Fruit fly (Drosophila melanogaster) whole organism, embryonic: ENCODE data around the gene Argl.

ENCODE experiments used
- Ada2b ChIP-seq: fragments of 200-800 bp; sonication (Bioruptor generic); IDR thresholded peaks from 2 replicates; pipeline ENCODE4 v1.3.6; 2022; ENCODE audit warnings: missing biosample characterization, missing genetic modification characterization
- Atf6 ChIP-seq: fragments of 200-800 bp; sonication (Bioruptor generic); IDR thresholded peaks from 2 replicates; pipeline ENCODE4 v1.3.6; 2022; ENCODE audit warnings: missing biosample characterization, missing genetic modification characterization
- CG10209 ChIP-seq: fragments of 200-800 bp; sonication (Bioruptor generic); optimal IDR thresholded peaks from 3 replicates; lab custom pipeline; 2017; ENCODE audit warnings: missing biosample characterization, mild to moderate bottlenecking, missing genetic modification characterization, missing genetic modification reagents
- CG10274 ChIP-seq: fragments of 200-800 bp; sonication (Bioruptor generic); optimal IDR thresholded peaks from 3 replicates; lab custom pipeline; 2017; ENCODE audit warnings: missing biosample characterization, mild to moderate bottlenecking, missing genetic modification characterization
- CG12299 ChIP-seq: fragments of 200-800 bp; sonication (Bioruptor generic); optimal IDR thresholded peaks from 2 replicates; lab custom pipeline; 2018; ENCODE audit warnings: missing biosample characterization, mild to moderate bottlenecking, missing genetic modification characterization
- CG14667 ChIP-seq: fragments of 200-800 bp; sonication (Bioruptor generic); IDR thresholded peaks from 2 replicates; pipeline ENCODE4 v1.3.6; 2022; ENCODE audit warnings: missing biosample characterization, missing genetic modification characterization
- CG1529 ChIP-seq: fragments of 200-800 bp; sonication (Bioruptor generic); optimal IDR thresholded peaks from 3 replicates; lab custom pipeline; 2018; ENCODE audit warnings: missing biosample characterization, missing genetic modification characterization
- CG15601 ChIP-seq: fragments of 200-800 bp; sonication (Bioruptor generic); optimal IDR thresholded peaks from 3 replicates; lab custom pipeline; 2019; ENCODE audit warnings: missing biosample characterization, mild to moderate bottlenecking, missing genetic modification characterization, moderate library complexity
- CG1603 ChIP-seq: fragments of 200-800 bp; sonication (Bioruptor generic); optimal IDR thresholded peaks from 2 replicates; lab custom pipeline; 2019; ENCODE audit warnings: missing biosample characterization, mild to moderate bottlenecking, missing genetic modification characterization, moderate library complexity
- CG16779 ChIP-seq: fragments of 200-800 bp; sonication (Bioruptor generic); IDR thresholded peaks from 2 replicates; pipeline ENCODE4 v1.3.6; 2022; ENCODE audit warnings: missing biosample characterization, missing genetic modification characterization
- CG17328 ChIP-seq: fragments of 200-800 bp; sonication (Bioruptor generic); IDR thresholded peaks from 2 replicates; pipeline ENCODE4 v1.3.6; 2022; ENCODE audit warnings: missing biosample characterization, missing genetic modification characterization
- CG18011 ChIP-seq: fragments of 200-800 bp; sonication (Bioruptor generic); optimal IDR thresholded peaks from 2 replicates; lab custom pipeline; 2017; ENCODE audit warnings: missing biosample characterization, missing genetic modification characterization, mild to moderate bottlenecking, moderate library complexity, missing genotype
- CG3407 ChIP-seq: fragments of 200-800 bp; sonication (Bioruptor generic); optimal IDR thresholded peaks from 2 replicates; lab custom pipeline; 2018; ENCODE audit warnings: missing biosample characterization, mild to moderate bottlenecking, missing genetic modification characterization
- CG34422 ChIP-seq: fragments of 200-800 bp; sonication (Bioruptor generic); IDR thresholded peaks from 3 replicates; pipeline ENCODE4 v1.3.6; 2022; ENCODE audit warnings: missing biosample characterization, missing genetic modification characterization
- CG3726 ChIP-seq: fragments of 200-800 bp; sonication (Bioruptor generic); IDR thresholded peaks from 3 replicates; pipeline ENCODE4, ENCODE4 v1.3.6; 2022; ENCODE audit warnings: missing biosample characterization, missing genetic modification characterization
- CG3838 ChIP-seq: fragments of 200-800 bp; sonication (Bioruptor generic); optimal IDR thresholded peaks from 3 replicates; lab custom pipeline; 2016; ENCODE audit warnings: missing biosample characterization, missing genetic modification characterization
- CG42726 ChIP-seq: fragments of 200-800 bp; sonication (Bioruptor generic); IDR thresholded peaks from 2 replicates; pipeline ENCODE4 v1.3.6; 2022; ENCODE audit warnings: missing biosample characterization, missing genetic modification characterization; ENCODE audit not compliant: partially characterized antibody
- CG4707 ChIP-seq: fragments of 200-800 bp; sonication (Bioruptor generic); optimal IDR thresholded peaks from 2 replicates; lab custom pipeline; 2018; ENCODE audit warnings: missing biosample characterization, mild to moderate bottlenecking, missing genetic modification characterization, moderate library complexity
- CG6272 ChIP-seq: fragments of 200-800 bp; sonication (Bioruptor generic); IDR thresholded peaks from 2 replicates; pipeline ENCODE4 v1.3.6; 2022; ENCODE audit warnings: missing biosample characterization, missing genetic modification characterization
- CG6683 ChIP-seq: fragments of 200-800 bp; sonication (Bioruptor generic); optimal IDR thresholded peaks from 2 replicates; lab custom pipeline; 2017; ENCODE audit warnings: missing biosample characterization, mild to moderate bottlenecking, missing genetic modification characterization, missing genetic modification reagents
- CG8281 ChIP-seq: fragments of 200-800 bp; sonication (Bioruptor generic); optimal IDR thresholded peaks from 2 replicates; lab custom pipeline; 2018; ENCODE audit warnings: missing biosample characterization, mild to moderate bottlenecking, missing genetic modification characterization, moderate library complexity
- CG8478 ChIP-seq: fragments of >200 bp; optimal IDR thresholded peaks from 2 replicates; lab custom pipeline; 2018
- Chrac-16 ChIP-seq: fragments of 200-800 bp; sonication (Bioruptor generic); optimal IDR thresholded peaks from 3 replicates; lab custom pipeline; 2016; ENCODE audit warnings: missing biosample characterization, missing genetic modification characterization
- D ChIP-seq, 2 experiments: fragments of 200-800 bp in 1 of 2; fragments of >200 bp in 1 of 2; sonication (Bioruptor generic) in 1 of 2; optimal IDR thresholded peaks; 2 replicates in 1 of 2; 3 replicates in 1 of 2; lab custom pipeline; 2017; ENCODE audit warnings: mild to moderate bottlenecking in 1 of 2, missing biosample characterization in 1 of 2, missing genetic modification characterization in 1 of 2, missing genetic modification reagents in 1 of 2
- D19B ChIP-seq: fragments of 200-800 bp; sonication (Bioruptor generic); optimal IDR thresholded peaks from 2 replicates; lab custom pipeline; 2017; ENCODE audit warnings: missing biosample characterization, mild to moderate bottlenecking, missing genetic modification characterization
- Deaf1 ChIP-seq: fragments of 200-800 bp; optimal IDR thresholded peaks from 3 replicates; lab custom pipeline; 2019; ENCODE audit warnings: missing biosample characterization, mild to moderate bottlenecking, missing genetic modification characterization, moderate library complexity
- Ets97D ChIP-seq: fragments of 200-800 bp; sonication (Bioruptor generic); optimal IDR thresholded peaks from 3 replicates; lab custom pipeline; 2016; ENCODE audit warnings: missing biosample characterization, missing genetic modification characterization
- Gsc ChIP-seq: fragments of 200-800 bp; sonication (Bioruptor generic); IDR thresholded peaks from 2 replicates; pipeline ENCODE4 v1.3.6; 2022; ENCODE audit warnings: missing biosample characterization, missing genetic modification characterization
- Hmr ChIP-seq: fragments of 200-800 bp; sonication (Bioruptor generic); optimal IDR thresholded peaks from 3 replicates; lab custom pipeline; 2017; ENCODE audit warnings: mild to moderate bottlenecking, missing biosample characterization, missing genetic modification reagents, missing genetic modification characterization
- Kr ChIP-seq: fragments of 200-800 bp; sonication (Bioruptor generic); optimal IDR thresholded peaks from 2 replicates; lab custom pipeline; 2017; ENCODE audit warnings: missing biosample characterization, mild to moderate bottlenecking, missing genetic modification characterization
- Lhr ChIP-seq: fragments of 200-800 bp; sonication (Bioruptor generic); optimal IDR thresholded peaks from 3 replicates; lab custom pipeline; 2017; ENCODE audit warnings: mild to moderate bottlenecking, missing biosample characterization, missing genetic modification reagents, missing genetic modification characterization
- MTF-1 ChIP-seq: fragments of 200-800 bp; sonication (Bioruptor generic); optimal IDR thresholded peaks from 2 replicates; lab custom pipeline; 2018; ENCODE audit warnings: missing biosample characterization, mild to moderate bottlenecking, missing genetic modification characterization, borderline replicate concordance
- NC2β ChIP-seq: fragments of 200-800 bp; sonication (Bioruptor generic); optimal IDR thresholded peaks from 2 replicates; lab custom pipeline; 2016; ENCODE audit warnings: missing biosample characterization, missing genetic modification characterization
- NK7.1 ChIP-seq: fragments of 200-800 bp; sonication (Bioruptor generic); optimal IDR thresholded peaks from 3 replicates; lab custom pipeline; 2016; ENCODE audit warnings: missing biosample characterization, missing genetic modification characterization
- Rfx ChIP-seq: fragments of 200-800 bp; sonication (Bioruptor generic); IDR thresholded peaks from 2 replicates; pipeline ENCODE4 v1.3.6; 2022; ENCODE audit warnings: missing biosample characterization, missing genetic modification characterization
- Scr ChIP-seq: fragments of 200-800 bp; sonication (Bioruptor generic); IDR thresholded peaks from 2 replicates; pipeline ENCODE4 v1.3.6; 2022; ENCODE audit warnings: missing biosample characterization, missing genetic modification characterization; ENCODE audit not compliant: partially characterized antibody
- Trl ChIP-seq, 3 experiments: fragments of >200 bp in 2 of 3; fragments of 200-800 bp in 1 of 3; sonication (Bioruptor generic) in 1 of 3; optimal IDR thresholded peaks; 2 replicates in 1 of 3; 3 replicates in 2 of 3; lab custom pipeline; 2016 to 2017; ENCODE audit warnings: missing biosample characterization in 1 of 3, missing genetic modification characterization in 1 of 3
- Vsx1 ChIP-seq: fragments of 200-800 bp; sonication (Bioruptor generic); optimal IDR thresholded peaks from 2 replicates; lab custom pipeline; 2017; ENCODE audit warnings: missing biosample characterization, mild to moderate bottlenecking, missing genetic modification characterization, missing genetic modification reagents
- cad ChIP-seq: fragments of >200 bp; optimal IDR thresholded peaks from 2 replicates; lab custom pipeline; 2017; ENCODE audit warnings: missing biosample characterization, missing genetic modification characterization
- chn ChIP-seq: fragments of 200-800 bp; sonication (Bioruptor generic); optimal IDR thresholded peaks from 2 replicates; lab custom pipeline; 2016; ENCODE audit warnings: missing biosample characterization, missing genetic modification characterization
- dysf ChIP-seq: fragments of 200-800 bp; sonication (Bioruptor generic); IDR thresholded peaks from 3 replicates; pipeline ENCODE4 v1.3.6; 2022; ENCODE audit warnings: missing biosample characterization, missing genetic modification characterization
- gcm2 ChIP-seq: fragments of 200-800 bp; sonication (Bioruptor generic); optimal IDR thresholded peaks from 2 replicates; lab custom pipeline; 2016; ENCODE audit warnings: missing biosample characterization, missing genetic modification characterization
- grn ChIP-seq: fragments of 200-800 bp; sonication (Bioruptor generic); optimal IDR thresholded peaks from 3 replicates; lab custom pipeline; 2017; ENCODE audit warnings: missing biosample characterization, missing genetic modification characterization
- jing ChIP-seq: fragments of 200-800 bp; sonication (Bioruptor generic); optimal IDR thresholded peaks from 2 replicates; lab custom pipeline; 2018; ENCODE audit warnings: missing biosample characterization, mild to moderate bottlenecking, missing genetic modification characterization
- lab ChIP-seq: fragments of 200-800 bp; sonication (Bioruptor generic); optimal IDR thresholded peaks from 3 replicates; lab custom pipeline; 2017; ENCODE audit warnings: missing biosample characterization, missing genetic modification characterization, mild to moderate bottlenecking, moderate library complexity, missing genetic modification reagents
- lola ChIP-seq, 3 experiments: fragments of >200 bp in 2 of 3; fragments of 200-800 bp in 1 of 3; sonication (Bioruptor generic) in 1 of 3; optimal IDR thresholded peaks; 2 replicates each; lab custom pipeline; 2017 to 2019; ENCODE audit warnings: missing biosample characterization in 3 of 3, missing genetic modification characterization in 3 of 3, mild to moderate bottlenecking in 1 of 3, moderate library complexity in 1 of 3
- otp ChIP-seq: fragments of 200-800 bp; sonication (Bioruptor generic); IDR thresholded peaks from 3 replicates; pipeline ENCODE4, ENCODE4 v1.3.6; 2022; ENCODE audit warnings: missing biosample characterization, missing genetic modification characterization
- run ChIP-seq: fragments of 200-800 bp; sonication (Bioruptor generic); optimal IDR thresholded peaks from 3 replicates; lab custom pipeline; 2018; ENCODE audit warnings: missing biosample characterization, mild to moderate bottlenecking, missing genetic modification characterization
- sd ChIP-seq: fragments of 200-800 bp; sonication (Bioruptor generic); optimal IDR thresholded peaks from 3 replicates; lab custom pipeline; 2018; ENCODE audit warnings: missing biosample characterization, mild to moderate bottlenecking, missing genetic modification characterization, moderate library complexity
- sisA ChIP-seq: fragments of 200-800 bp; sonication (Bioruptor generic); IDR thresholded peaks from 2 replicates; pipeline ENCODE4 v1.3.6; 2022; ENCODE audit warnings: missing biosample characterization, missing genetic modification characterization
- slou ChIP-seq: fragments of 200-800 bp; sonication (Bioruptor generic); optimal IDR thresholded peaks from 3 replicates; lab custom pipeline; 2016; ENCODE audit warnings: missing biosample characterization, missing genetic modification characterization

The Argl gene

dm6 chr2L:8943110-8943509, 1.2 kb upstream of the Argl start, which contains the start of gene CG9515 (continued):
- TF ChIP-seq CG10274: no peak
- TF ChIP-seq Trl (optimal IDR thresholded peaks at IDR 0.05; lab: Kevin White, UChicago): no peak
- TF ChIP-seq Trl (GFP tag; optimal IDR thresholded peaks at IDR 0.05; lab: Kevin White, UChicago): no peak
- no peak for TF ChIP-seq Ada2b (GFP tag; lab: Robert Waterston, UW)
- no peak for TF ChIP-seq CG4707 (GFP tag; lab: Kevin White, UChicago)
- TF ChIP-seq CG3407 (GFP tag; lab: Kevin White, UChicago): no peak
- TF ChIP-seq sisA: no peak
- TF ChIP-seq CG18011 (GFP tag; lab: Kevin White, UChicago): no peak
- no peak for TF ChIP-seq Kr
- TF ChIP-seq Lhr (GFP tag; lab: Kevin White, UChicago): peak; percentile 20
- TF ChIP-seq cad (GFP tag; lab: Kevin White, UChicago): no peak
- TF ChIP-seq MTF-1: no peak
- TF ChIP-seq CG15601 (tag; lab: Kevin White, UChicago): no peak
- TF ChIP-seq run: no peak
- peak; percentile 66 for TF ChIP-seq Ets97D
- no peak for TF ChIP-seq Deaf1 (tag; lab: Kevin White, UChicago)
- no peak for TF ChIP-seq CG12299 (tag; lab: Kevin White, UChicago)
- TF ChIP-seq gcm2 (GFP tag; lab: Kevin White, UChicago): no peak
- no peak for TF ChIP-seq CG17328
- TF ChIP-seq NC2β (GFP tag; lab: Kevin White, UChicago): no peak
- no peak for TF ChIP-seq Hmr (GFP tag; lab: Kevin White, UChicago)
- TF ChIP-seq CG42726 (GFP tag; lab: Robert Waterston, UW): peak; percentile 61; the same call in 1 of the 2 replicates
- TF ChIP-seq CG8281 (tag; lab: Kevin White, UChicago): no peak
- TF ChIP-seq Gsc (GFP tag; lab: Robert Waterston, UW): no peak
- TF ChIP-seq CG16779 (GFP tag; lab: Robert Waterston, UW): no peak
- TF ChIP-seq Atf6 (GFP tag; lab: Robert Waterston, UW): no peak
- TF ChIP-seq sd (tag; lab: Kevin White, UChicago): no peak
- no peak for TF ChIP-seq Chrac-16 (GFP tag; lab: Kevin White, UChicago)
- no peak for TF ChIP-seq CG8478 (lab: Kevin White, UChicago)
- peak; percentile 71 for TF ChIP-seq CG1603 (tag; lab: Kevin White, UChicago)
- no peak for TF ChIP-seq D19B (GFP tag; lab: Kevin White, UChicago)
- no peak for TF ChIP-seq CG34422 (GFP tag; lab: Robert Waterston, UW)
- TF ChIP-seq slou (GFP tag; lab: Kevin White, UChicago): no peak
- peak; percentile 39 for TF ChIP-seq grn
- no peak for TF ChIP-seq CG14667 (GFP tag; lab: Robert Waterston, UW)
- no peak for TF ChIP-seq lab (GFP tag; lab: Kevin White, UChicago)
- no peak for TF ChIP-seq Vsx1 (GFP tag; lab: Kevin White, UChicago)
- TF ChIP-seq lola (GFP tag; optimal IDR thresholded peaks at IDR 0.05; lab: Kevin White, UChicago): no peak
- peak; percentile 71 for TF ChIP-seq Scr (GFP tag; lab: Robert Waterston, UW)
- TF ChIP-seq Rfx (GFP tag; lab: Robert Waterston, UW): no peak
- TF ChIP-seq NK7.1 (GFP tag; lab: Kevin White, UChicago): no peak
- no peak for TF ChIP-seq dysf (GFP tag; lab: Robert Waterston, UW)
- no peak for TF ChIP-seq CG1529
- no peak for TF ChIP-seq D (optimal IDR thresholded peaks at IDR 0.05; lab: Kevin White, UChicago)
- TF ChIP-seq D (GFP tag; optimal IDR thresholded peaks at IDR 0.05; lab: Kevin White, UChicago): no peak
- TF ChIP-seq otp: no peak
- no peak for TF ChIP-seq CG10209
- no peak for TF ChIP-seq chn (GFP tag; lab: Kevin White, UChicago)
- no peak for TF ChIP-seq CG3838 (GFP tag; lab: Kevin White, UChicago)
- TF ChIP-seq CG6272 (GFP tag; lab: Robert Waterston, UW): no peak
- no peak for TF ChIP-seq jing (GFP tag; lab: Kevin White, UChicago)
- no peak for TF ChIP-seq CG6683
- no peak for TF ChIP-seq CG3726 (GFP tag; lab: Robert Waterston, UW)
